Worm (Caenorhabditis elegans): ENCODE data around the gene C17A2.7.

DNA sequence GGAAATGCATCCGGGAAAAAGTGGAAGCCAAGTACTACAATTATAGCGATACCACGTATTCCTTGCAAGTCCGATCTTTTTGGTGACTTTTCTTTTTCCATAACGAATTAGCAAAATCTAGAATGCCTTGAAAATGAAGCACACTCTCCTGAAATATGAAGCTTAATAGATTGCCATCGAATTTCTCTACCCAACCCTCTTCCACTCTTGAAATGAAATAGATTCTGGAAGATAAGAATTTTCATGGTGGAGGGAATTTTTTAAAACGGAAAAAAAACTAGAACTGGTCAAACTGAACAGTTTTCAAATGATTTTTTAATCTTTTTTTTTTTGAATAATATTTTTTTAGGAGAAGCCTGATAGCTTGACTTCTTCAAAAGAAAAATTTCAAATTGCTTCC lies 17.6 kb upstream of the C17A2.7 start, which contains the start of gene oac-11:
- TF ChIP-seq nhr-10 (tag; optimal IDR thresholded peaks at IDR 0.05) (no peak), lin-38 (GFP tag; IDR thresholded peaks at IDR 0.05) (no peak), ctbp-1 (GFP tag; IDR thresholded peaks at IDR 0.05) (no peak), jun-1 (tag; optimal IDR thresholded peaks at IDR 0.05) (no peak), nhr-42 (GFP tag; IDR thresholded peaks at IDR 0.05) (no peak), nhr-11 (tag; optimal IDR thresholded peaks at IDR 0.05) (no peak)

Data from whole organism, L4 larva.